Fruit fly (Drosophila melanogaster): Measurements from ENCODE around the gene CycJ.

DNA sequence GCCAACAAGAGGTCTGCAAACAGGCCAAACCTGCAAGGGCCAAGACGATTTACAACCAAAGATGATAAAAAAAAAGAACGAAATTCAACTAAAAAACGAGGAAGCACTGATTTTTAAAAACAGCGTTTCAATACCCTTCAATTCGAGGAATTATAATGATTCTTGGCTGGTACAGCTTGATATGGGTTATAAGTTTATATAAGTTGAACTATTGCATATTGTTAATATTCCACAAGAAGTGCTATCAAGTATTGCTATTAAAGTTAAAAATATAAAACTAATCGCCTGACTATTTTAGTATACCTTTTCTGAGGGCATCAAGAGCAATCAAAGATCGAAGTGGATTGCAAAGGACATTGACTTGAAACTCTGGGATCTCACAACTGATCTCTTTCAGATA lies 47.8 kb downstream of the CycJ start:
- TF ChIP-seq CG9948 (tag; optimal IDR thresholded peaks at IDR 0.05) (peak; percentile 76), CG32121 (GFP tag; IDR thresholded peaks at IDR 0.05) (no peak), Snoo (tag; optimal IDR thresholded peaks at IDR 0.05) (peak; percentile 79), EcR (GFP tag; optimal IDR thresholded peaks at IDR 0.05) (peak; percentile 85), rn (GFP tag; IDR thresholded peaks at IDR 0.05) (no peak), CG4496 (GFP tag; IDR thresholded peaks at IDR 0.05) (0 out of 3 replicates have a peak, but pooled peaks have one; percentile 28)

All from whole organism, pupa.